Fruit fly (Drosophila melanogaster) whole organism, pupa: ENCODE results near the gene CG34125.

ENCODE experiments used
- CG10348 ChIP-seq: fragments of 200-800 bp; sonication (Bioruptor generic); IDR thresholded peaks from 2 replicates; pipeline ENCODE4 v1.3.6; 2022; ENCODE audit warnings: missing biosample characterization, missing genetic modification characterization
- CG14655 ChIP-seq: fragments of 200-800 bp; sonication (Bioruptor generic); optimal IDR thresholded peaks from 3 replicates; lab custom pipeline; 2017; ENCODE audit warnings: mild to moderate bottlenecking, missing biosample characterization, missing genetic modification reagents, missing genetic modification characterization
- CG34367 ChIP-seq: fragments of 200-800 bp; sonication (Bioruptor generic); optimal IDR thresholded peaks from 2 replicates; lab custom pipeline; 2018; ENCODE audit warnings: missing biosample characterization, mild to moderate bottlenecking, missing genetic modification characterization
- CG8301 ChIP-seq: fragments of 200-800 bp; sonication (Bioruptor generic); optimal IDR thresholded peaks from 2 replicates; lab custom pipeline; 2018; ENCODE audit warnings: missing biosample characterization, mild to moderate bottlenecking, missing genetic modification characterization
- EcR ChIP-seq: fragments of 200-800 bp; sonication (Bioruptor generic); optimal IDR thresholded peaks from 3 replicates; lab custom pipeline; 2019; ENCODE audit warnings: missing biosample characterization, missing genetic modification characterization, mild to moderate bottlenecking, moderate library complexity, missing genetic modification reagents
- Pif1B ChIP-seq: fragments of 200-800 bp; sonication (Bioruptor generic); optimal IDR thresholded peaks from 3 replicates; lab custom pipeline; 2016; ENCODE audit warnings: missing biosample characterization, missing genetic modification characterization

dm6 chr2L:4999389-5000032 lies 34.0 kb downstream of the CG34125 start:
- TF ChIP-seq CG10348 (GFP tag; lab: Robert Waterston, UW) (peak; percentile 36; the same call in 1 of the 2 replicates), CG34367 (tag; lab: Kevin White, UChicago) (peak; percentile 54), CG8301 (tag; lab: Kevin White, UChicago) (peak; percentile 78), EcR (peak; percentile 80), CG14655 (peak; percentile 84), Pif1B (GFP tag; lab: Kevin White, UChicago) (peak; percentile 65)
